Worm (Caenorhabditis elegans) whole organism, L1 larva: ENCODE data around the gene fem-3.

Experiments
- C04F5.9 ChIP-seq: sonication (generic microtip); optimal IDR thresholded peaks from 2 replicates; lab custom pipeline; 2016; ENCODE audit warnings: missing genetic modification characterization, missing compliant biosample characterization
- alr-1 ChIP-seq: fragments of 200-800 bp; sonication (Bioruptor generic); optimal IDR thresholded peaks from 2 replicates; lab custom pipeline; 2018; ENCODE audit warnings: borderline replicate concordance, mild to moderate bottlenecking, missing genetic modification characterization, missing compliant biosample characterization
- aly-2 ChIP-seq: fragments of 150-350 bp; optimal IDR thresholded peaks from 2 replicates; lab custom pipeline; 2014; ENCODE audit warnings: missing biosample characterization, missing genetic modification characterization
- blmp-1 ChIP-seq: fragments of 150-350 bp; optimal IDR thresholded peaks from 2 replicates; lab custom pipeline; 2014; ENCODE audit warnings: missing biosample characterization, missing genetic modification characterization
- ceh-63 ChIP-seq: fragments of 200-800 bp; sonication (Bioruptor generic); optimal IDR thresholded peaks from 2 replicates; lab custom pipeline; 2018; ENCODE audit warnings: mild to moderate bottlenecking, missing genetic modification characterization, missing compliant biosample characterization
- ceh-8 ChIP-seq: fragments of 200-800 bp; sonication (Bioruptor generic); optimal IDR thresholded peaks from 2 replicates; lab custom pipeline; 2018; ENCODE audit warnings: mild to moderate bottlenecking, missing genetic modification characterization, moderate library complexity, missing compliant biosample characterization
- ceh-82 ChIP-seq, 3 experiments: fragments of 150-350 bp in 1 of 3; sonication (generic microtip) in 2 of 3; optimal IDR thresholded peaks; 2 replicates each; lab custom pipeline; 2014 to 2017; ENCODE audit warnings: missing biosample characterization in 3 of 3, missing genetic modification characterization in 3 of 3
- ceh-88 ChIP-seq: fragments of 200-800 bp; sonication (Bioruptor generic); IDR thresholded peaks from 2 replicates; pipeline ENCODE4 v1.3.6; 2022; ENCODE audit warnings: missing genetic modification characterization, missing compliant biosample characterization
- dpl-1 ChIP-seq, 3 experiments: fragments of 150-350 bp in 2 of 3; sonication (generic microtip) in 1 of 3; optimal IDR thresholded peaks; 2 replicates each; lab custom pipeline; 2014 to 2017; ENCODE audit warnings: missing biosample characterization in 3 of 3, missing genetic modification characterization in 3 of 3, missing genetic modification reagents in 3 of 3
- efl-1 ChIP-seq, 4 experiments: fragments of 150-350 bp; optimal IDR thresholded peaks in 3 of 4; peaks in 1 of 4; 1 replicate in 1 of 4; 2 replicates in 3 of 4; lab custom pipeline; 2014; ENCODE audit warnings: missing biosample characterization in 2 of 4, missing genetic modification characterization in 2 of 4, missing genetic modification reagents in 2 of 4
- efl-3 ChIP-seq: fragments of 200-800 bp; sonication (Bioruptor generic); optimal IDR thresholded peaks from 2 replicates; lab custom pipeline; 2018; ENCODE audit warnings: mild to moderate bottlenecking, missing genetic modification characterization, missing compliant biosample characterization
- elt-2 ChIP-seq: sonication (generic microtip); optimal IDR thresholded peaks from 2 replicates; lab custom pipeline; 2016; ENCODE audit warnings: missing genetic modification characterization, mild to moderate bottlenecking, inconsistent platforms, missing compliant biosample characterization, missing genetic modification reagents
- ets-5 ChIP-seq: fragments of 200-800 bp; sonication (Bioruptor generic); IDR thresholded peaks from 2 replicates; pipeline ENCODE4 v1.3.6; 2022; ENCODE audit warnings: missing genetic modification characterization, missing compliant biosample characterization
- fos-1 ChIP-seq: fragments of 150-350 bp; optimal IDR thresholded peaks from 2 replicates; lab custom pipeline; 2014; ENCODE audit warnings: missing biosample characterization, missing genetic modification characterization
- hlh-17 ChIP-seq: fragments of 200-800 bp; sonication (Bioruptor generic); optimal IDR thresholded peaks from 2 replicates; lab custom pipeline; 2018; ENCODE audit warnings: missing genetic modification characterization, mild to moderate bottlenecking, missing compliant biosample characterization, moderate library complexity, borderline replicate concordance
- hpl-2 ChIP-seq: fragments of 150-350 bp; optimal IDR thresholded peaks from 2 replicates; lab custom pipeline; 2014; ENCODE audit warnings: missing biosample characterization, missing genetic modification reagents, missing genetic modification characterization
- irx-1 ChIP-seq: sonication (generic microtip); optimal IDR thresholded peaks from 2 replicates; lab custom pipeline; 2016; ENCODE audit warnings: missing genetic modification characterization, missing compliant biosample characterization
- isw-1 ChIP-seq: fragments of 200-800 bp; sonication (Bioruptor generic); IDR thresholded peaks from 2 replicates; pipeline ENCODE4 v1.3.6; 2022; ENCODE audit warnings: missing genetic modification characterization, missing compliant biosample characterization
- jun-1 ChIP-seq: fragments of 150-350 bp; optimal IDR thresholded peaks from 2 replicates; lab custom pipeline; 2014; ENCODE audit warnings: missing biosample characterization, missing genetic modification reagents, missing genetic modification characterization
- lsy-2 ChIP-seq, 2 experiments: fragments of 150-350 bp; optimal IDR thresholded peaks; 2 replicates each; lab custom pipeline; 2014; ENCODE audit warnings: missing biosample characterization in 2 of 2, missing genetic modification characterization in 2 of 2
- nhr-11 ChIP-seq: fragments of 150-350 bp; optimal IDR thresholded peaks from 2 replicates; lab custom pipeline; 2014; ENCODE audit warnings: missing biosample characterization, missing genetic modification characterization
- nhr-20 ChIP-seq: sonication (generic microtip); optimal IDR thresholded peaks from 2 replicates; lab custom pipeline; 2016; ENCODE audit warnings: mild to moderate bottlenecking, missing genetic modification characterization, missing compliant biosample characterization
- nhr-237 ChIP-seq: fragments of 150-350 bp; optimal IDR thresholded peaks from 2 replicates; lab custom pipeline; 2014; ENCODE audit warnings: missing biosample characterization, missing genetic modification characterization
- nhr-28 ChIP-seq: fragments of 150-350 bp; optimal IDR thresholded peaks from 2 replicates; lab custom pipeline; 2014; ENCODE audit warnings: missing biosample characterization, missing genetic modification characterization
- nhr-85 ChIP-seq: sonication (generic microtip); peaks from one replicate; lab custom pipeline; 2016; ENCODE audit warnings: missing genetic modification characterization, inconsistent platforms, missing compliant biosample characterization
- nhr-90 ChIP-seq: sonication (generic microtip); optimal IDR thresholded peaks from 2 replicates; lab custom pipeline; 2016; ENCODE audit warnings: mild to moderate bottlenecking, missing genetic modification characterization, missing compliant biosample characterization; ENCODE audit not compliant: poor library complexity
- sox-4 ChIP-seq: sonication (generic microtip); optimal IDR thresholded peaks from 2 replicates; lab custom pipeline; 2016; ENCODE audit warnings: missing genetic modification characterization, missing compliant biosample characterization
- sup-37 ChIP-seq: fragments of 200-800 bp; sonication (Bioruptor generic); optimal IDR thresholded peaks from 2 replicates; lab custom pipeline; 2018; ENCODE audit warnings: mild to moderate bottlenecking, missing genetic modification characterization, missing compliant biosample characterization
- swsn-7 ChIP-seq: sonication (generic microtip); optimal IDR thresholded peaks from 2 replicates; lab custom pipeline; 2016; ENCODE audit warnings: missing genetic modification characterization, missing compliant biosample characterization
- tbx-2 ChIP-seq: sonication (generic microtip); optimal IDR thresholded peaks from 2 replicates; lab custom pipeline; 2016; ENCODE audit warnings: missing genetic modification characterization, missing compliant biosample characterization
- tlp-1 ChIP-seq: fragments of 150-350 bp; optimal IDR thresholded peaks from 2 replicates; lab custom pipeline; 2014; ENCODE audit warnings: missing biosample characterization, missing genetic modification characterization

Gene fem-3

ce11 chrIV:9108631-9109030, 3.9 kb downstream of the fem-3 start, which contains the start of gene aly-1:
aly-1 (plus strand) TSS chrIV:9108931.
- TF ChIP-seq efl-1 (optimal IDR thresholded peaks at IDR 0.05; lab: Kevin White, UChicago) (no peak), efl-1 (GFP tag; optimal IDR thresholded peaks at IDR 0.05 in 1 of 2; lab: Kevin White, UChicago) (no peak), sup-37 (GFP tag; lab: Kevin White, UChicago) (no peak), ceh-82 (tag; optimal IDR thresholded peaks at IDR 0.05; lab: Kevin White, UChicago) (no peak), ceh-63 (GFP tag; lab: Kevin White, UChicago) (no peak), nhr-90 (no peak), nhr-20 (tag; lab: Kevin White, UChicago) (no peak), nhr-237 (tag; lab: Kevin White, UChicago) (no peak), ceh-88 (GFP tag; lab: Robert Waterston, UW) (no peak), ets-5 (GFP tag; lab: Robert Waterston, UW) (no peak), tlp-1 (tag; lab: Kevin White, UChicago) (no peak), isw-1 (GFP tag; lab: Robert Waterston, UW) (no peak), irx-1 (tag; lab: Kevin White, UChicago) (no peak), nhr-28 (tag; lab: Kevin White, UChicago) (no peak), dpl-1 (GFP tag; optimal IDR thresholded peaks at IDR 0.05; lab: Kevin White, UChicago) (no peak), alr-1 (tag; lab: Kevin White, UChicago) (no peak), fos-1 (tag; lab: Kevin White, UChicago) (no peak)

ce11 chrIV:9112019-9112418, 7.3 kb downstream of the fem-3 start:
- TF ChIP-seq ceh-8 (GFP tag; lab: Kevin White, UChicago), result no peak
- TF ChIP-seq jun-1, result peak; percentile 29
- TF ChIP-seq blmp-1 (tag; lab: Kevin White, UChicago), result peak; percentile 95
- peak; percentile 62 for TF ChIP-seq elt-2 (tag; lab: Kevin White, UChicago)
- no peak for TF ChIP-seq nhr-11 (tag; lab: Kevin White, UChicago)

- TF ChIP-seq lsy-2 (tag; optimal IDR thresholded peaks at IDR 0.05; lab: Kevin White, UChicago), result no peak
- no peak for TF ChIP-seq nhr-85 (tag; lab: Kevin White, UChicago)
- no peak for TF ChIP-seq sox-4
- TF ChIP-seq efl-3, result no peak
Observed at ce11 chrIV:9114078-9114477, 9.3 kb downstream of the fem-3 start.

ce11 chrIV:9116452-9116851, 11.7 kb downstream of the fem-3 start:
- TF ChIP-seq elt-2 (tag; lab: Kevin White, UChicago) (peak; percentile 46), alr-1 (tag; lab: Kevin White, UChicago) (no peak), tbx-2 (tag; lab: Kevin White, UChicago) (no peak), efl-1 (optimal IDR thresholded peaks at IDR 0.05; lab: Kevin White, UChicago) (no peak), efl-1 (GFP tag; optimal IDR thresholded peaks at IDR 0.05 in 1 of 2; lab: Kevin White, UChicago) (peak in 1 of 2 experiments; percentile 46), hpl-2 (GFP tag; lab: Kevin White, UChicago) (no peak), swsn-7 (no peak), dpl-1 (GFP tag; optimal IDR thresholded peaks at IDR 0.05; lab: Kevin White, UChicago) (no peak)
- TF ChIP-seq, all 84 proteins: peak for 2

ce11 chrIV:9117700-9118099, 12.9 kb downstream of the fem-3 start:
- TF ChIP-seq efl-3 (no peak), aly-2 (tag; lab: Kevin White, UChicago) (no peak), C04F5.9 (tag; lab: Kevin White, UChicago) (no peak), nhr-20 (tag; lab: Kevin White, UChicago) (no peak), hlh-17 (GFP tag; lab: Kevin White, UChicago) (no peak)
- TF ChIP-seq, all 84 proteins: peak for 0

- TF ChIP-seq blmp-1 (tag; lab: Kevin White, UChicago), result no peak
- no peak for TF ChIP-seq efl-1 (optimal IDR thresholded peaks at IDR 0.05; lab: Kevin White, UChicago)
- peak in 1 of 2 experiments; percentile 42 for TF ChIP-seq efl-1 (GFP tag; optimal IDR thresholded peaks at IDR 0.05 in 1 of 2; lab: Kevin White, UChicago)
- peak; percentile 41 for TF ChIP-seq elt-2 (tag; lab: Kevin White, UChicago)
- TF ChIP-seq alr-1 (tag; lab: Kevin White, UChicago), result no peak
- TF ChIP-seq aly-2 (tag; lab: Kevin White, UChicago), result no peak
Observed at ce11 chrIV:9118348-9118747, 13.6 kb downstream of the fem-3 start.
